Worm (Caenorhabditis elegans) whole organism, mixed stage, embryonic: ENCODE results near the gene let-805.

Experiments
- M03D4.4 ChIP-seq: sonication (generic microtip); optimal IDR thresholded peaks from 2 replicates; lab custom pipeline; 2017; ENCODE audit warnings: mild to moderate bottlenecking, missing genetic modification characterization, missing compliant biosample characterization
- ceh-39 ChIP-seq: fragments of 150-350 bp; optimal IDR thresholded peaks from 2 replicates; lab custom pipeline; 2014; ENCODE audit warnings: missing biosample characterization, missing genetic modification characterization
- ceh-43 ChIP-seq: fragments of 200-800 bp; sonication (Bioruptor generic); optimal IDR thresholded peaks from 2 replicates; lab custom pipeline; 2018; ENCODE audit warnings: mild to moderate bottlenecking, missing genetic modification characterization, moderate library complexity, missing compliant biosample characterization
- ceh-83 ChIP-seq: fragments of 200-800 bp; sonication (Bioruptor generic); optimal IDR thresholded peaks from 2 replicates; lab custom pipeline; 2018; ENCODE audit warnings: mild to moderate bottlenecking, missing genetic modification characterization, missing compliant biosample characterization
- ces-1 ChIP-seq: fragments of 150-350 bp; optimal IDR thresholded peaks from 2 replicates; lab custom pipeline; 2014; ENCODE audit warnings: missing biosample characterization, missing genetic modification reagents, missing genetic modification characterization
- cnd-1 ChIP-seq: fragments of 200-800 bp; sonication (Bioruptor generic); optimal IDR thresholded peaks from 2 replicates; lab custom pipeline; 2018; ENCODE audit warnings: mild to moderate bottlenecking, missing genetic modification characterization, missing compliant biosample characterization
- drap-1 ChIP-seq: fragments of 200-800 bp; sonication (Bioruptor generic); optimal IDR thresholded peaks from 3 replicates; lab custom pipeline; 2018; ENCODE audit warnings: mild to moderate bottlenecking, missing genetic modification characterization, missing compliant biosample characterization
- elt-3 ChIP-seq: fragments of 150-350 bp; optimal IDR thresholded peaks from 2 replicates; lab custom pipeline; 2014; ENCODE audit warnings: missing biosample characterization, missing genetic modification characterization
- flh-1 ChIP-seq: fragments of 200-800 bp; sonication (Bioruptor generic); optimal IDR thresholded peaks from 2 replicates; lab custom pipeline; 2018; ENCODE audit warnings: mild to moderate bottlenecking, missing genetic modification characterization, moderate library complexity, missing compliant biosample characterization
- ham-2 ChIP-seq: fragments of 200-800 bp; sonication (Bioruptor generic); optimal IDR thresholded peaks from 2 replicates; lab custom pipeline; 2018; ENCODE audit warnings: mild to moderate bottlenecking, missing genetic modification characterization, missing compliant biosample characterization
- hlh-1 ChIP-seq: fragments of 150-350 bp; optimal IDR thresholded peaks from 2 replicates; lab custom pipeline; 2014; ENCODE audit warnings: missing biosample characterization, missing genetic modification reagents, missing genetic modification characterization
- lin-13 ChIP-seq: fragments of 150-350 bp; optimal IDR thresholded peaks from 2 replicates; lab custom pipeline; 2014; ENCODE audit warnings: missing biosample characterization, missing genetic modification characterization
- lsy-2 ChIP-seq: fragments of 150-350 bp; optimal IDR thresholded peaks from 2 replicates; lab custom pipeline; 2014; ENCODE audit warnings: missing biosample characterization, missing genetic modification characterization
- mab-5 ChIP-seq: fragments of 150-350 bp; optimal IDR thresholded peaks from 2 replicates; lab custom pipeline; 2014; ENCODE audit warnings: missing biosample characterization, missing genetic modification characterization
- mep-1 ChIP-seq: fragments of 150-350 bp; optimal IDR thresholded peaks from 2 replicates; lab custom pipeline; 2017; ENCODE audit warnings: missing biosample characterization, missing genetic modification reagents, missing genetic modification characterization, inconsistent platforms
- mls-2 ChIP-seq: sonication (generic microtip); optimal IDR thresholded peaks from 2 replicates; lab custom pipeline; 2016; ENCODE audit warnings: mild to moderate bottlenecking, missing genetic modification characterization, moderate library complexity, missing compliant biosample characterization
- nhr-2 ChIP-seq: fragments of 150-350 bp; optimal IDR thresholded peaks from 2 replicates; lab custom pipeline; 2014; ENCODE audit warnings: missing biosample characterization, missing genetic modification characterization
- nhr-237 ChIP-seq: fragments of 150-350 bp; optimal IDR thresholded peaks from 2 replicates; lab custom pipeline; 2014; ENCODE audit warnings: missing biosample characterization, missing genetic modification characterization
- nhr-28 ChIP-seq: fragments of 150-350 bp; optimal IDR thresholded peaks from 2 replicates; lab custom pipeline; 2014; ENCODE audit warnings: missing biosample characterization, missing genetic modification characterization
- nhr-76 ChIP-seq: sonication (generic microtip); optimal IDR thresholded peaks from 2 replicates; lab custom pipeline; 2017; ENCODE audit warnings: missing biosample characterization, missing genetic modification characterization
- sem-2 ChIP-seq: fragments of 200-800 bp; sonication (Bioruptor generic); optimal IDR thresholded peaks from 2 replicates; lab custom pipeline; 2018; ENCODE audit warnings: mild to moderate bottlenecking, missing genetic modification characterization, missing compliant biosample characterization
- snpc-4 ChIP-seq: fragments of 150-350 bp; optimal IDR thresholded peaks from 2 replicates; lab custom pipeline; 2014; ENCODE audit warnings: missing biosample characterization, missing genetic modification characterization
- sptf-1 ChIP-seq: sonication (generic microtip); optimal IDR thresholded peaks from 2 replicates; lab custom pipeline; 2017; ENCODE audit warnings: mild to moderate bottlenecking, missing genetic modification characterization, moderate library complexity, missing compliant biosample characterization
- tbx-8 ChIP-seq: fragments of 200-800 bp; sonication (Bioruptor generic); optimal IDR thresholded peaks from 2 replicates; lab custom pipeline; 2018; ENCODE audit warnings: mild to moderate bottlenecking, missing genetic modification characterization, moderate library complexity, missing compliant biosample characterization
- unc-120 ChIP-seq: sonication (generic microtip); optimal IDR thresholded peaks from 2 replicates; lab custom pipeline; 2017; ENCODE audit warnings: missing genetic modification characterization, missing compliant biosample characterization; ENCODE audit not compliant: poor library complexity, severe bottlenecking
- unc-39 ChIP-seq: fragments of 150-350 bp; optimal IDR thresholded peaks from 2 replicates; lab custom pipeline; 2014; ENCODE audit warnings: missing biosample characterization, missing genetic modification characterization
- unc-62 ChIP-seq: fragments of 150-350 bp; optimal IDR thresholded peaks from 2 replicates; lab custom pipeline; 2014; ENCODE audit warnings: missing biosample characterization, missing genetic modification reagents, missing genetic modification characterization
- ztf-11 ChIP-seq: fragments of 150-350 bp; optimal IDR thresholded peaks from 2 replicates; lab custom pipeline; 2014; ENCODE audit warnings: missing biosample characterization, missing genetic modification characterization

The let-805 gene

ce11 chrIII:2657783-2658182, at the start of gene let-805:
let-805 (plus strand) TSS chrIII:2658083.
- TF ChIP-seq mab-5 (tag; lab: Kevin White, UChicago) (no peak), nhr-28 (tag; lab: Kevin White, UChicago) (no peak), sptf-1 (tag; lab: Kevin White, UChicago) (no peak), drap-1 (GFP tag; lab: Kevin White, UChicago) (no peak), ceh-39 (tag; lab: Kevin White, UChicago) (no peak), nhr-237 (tag; lab: Kevin White, UChicago) (no peak), tbx-8 (GFP tag; lab: Kevin White, UChicago) (no peak), hlh-1 (no peak), ztf-11 (tag; lab: Kevin White, UChicago) (no peak), elt-3 (no peak), sem-2 (GFP tag; lab: Kevin White, UChicago) (no peak), lin-13 (tag; lab: Kevin White, UChicago) (no peak), ces-1 (no peak), unc-62 (no peak), snpc-4 (no peak), ham-2 (GFP tag; lab: Kevin White, UChicago) (no peak), ceh-43 (GFP tag; lab: Kevin White, UChicago) (no peak), unc-39 (tag; lab: Kevin White, UChicago) (no peak), unc-120 (tag; lab: Kevin White, UChicago) (no peak)

DNA sequence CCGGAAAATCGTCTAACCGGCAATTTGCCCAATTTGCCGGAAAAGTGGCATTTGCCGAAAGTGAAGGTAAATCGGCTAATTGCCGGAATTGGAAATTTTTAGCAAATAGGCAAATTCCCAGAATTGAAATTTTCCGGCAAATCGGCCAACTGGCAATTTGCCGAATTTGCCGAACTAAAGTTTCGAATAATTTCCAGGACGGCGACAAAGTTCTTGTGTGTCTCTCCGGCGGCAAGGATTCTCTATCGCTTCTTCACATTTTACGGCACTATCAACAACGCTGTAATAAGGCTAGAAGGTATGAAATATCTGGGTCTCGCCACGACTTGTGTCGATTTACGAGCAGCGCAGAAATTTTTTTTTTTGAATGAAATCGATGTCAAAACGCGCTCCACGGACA, 41.7 kb upstream of the let-805 start:
- TF ChIP-seq lsy-2 (no peak), snpc-4 (no peak), ceh-83 (GFP tag; lab: Kevin White, UChicago) (no peak), lin-13 (tag; lab: Kevin White, UChicago) (no peak), cnd-1 (tag; lab: Kevin White, UChicago) (no peak), sem-2 (GFP tag; lab: Kevin White, UChicago) (no peak), flh-1 (GFP tag; lab: Kevin White, UChicago) (no peak), mls-2 (no peak), ceh-39 (tag; lab: Kevin White, UChicago) (no peak), unc-62 (no peak), nhr-76 (no peak), mep-1 (tag; lab: Kevin White, UChicago) (no peak), M03D4.4 (tag; lab: Kevin White, UChicago) (no peak), ces-1 (no peak), unc-120 (tag; lab: Kevin White, UChicago) (no peak), nhr-2 (tag; lab: Kevin White, UChicago) (no peak), hlh-1 (no peak), ham-2 (GFP tag; lab: Kevin White, UChicago) (no peak)
- TF ChIP-seq, all 35 proteins: peak for 0

DNA sequence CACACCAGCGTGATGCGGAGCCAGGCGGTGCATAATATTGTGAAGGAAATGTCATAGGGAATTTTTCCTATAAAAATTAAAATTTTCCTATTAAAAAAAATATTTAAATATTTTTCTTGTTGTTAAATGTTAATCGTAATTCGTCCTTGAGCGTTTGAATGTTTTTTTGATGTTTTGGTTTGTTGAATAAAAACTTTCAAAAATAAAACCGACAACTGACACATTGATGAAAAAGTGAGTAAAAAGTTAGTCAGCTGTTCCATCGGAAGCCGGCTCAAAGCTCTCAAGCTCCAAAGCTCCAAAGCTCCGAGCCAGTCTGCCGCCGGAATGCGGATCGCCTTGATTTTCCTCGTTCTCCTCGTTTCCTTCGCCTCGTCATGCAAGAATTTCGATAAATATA, 39.2 kb upstream of the let-805 start, which contains the start of gene Y71H2B.4:
Gene Y71H2B.4 (plus strand): TSS at position 301 of the 400 bp plus-strand sequence.
- TF ChIP-seq ztf-11 (tag; lab: Kevin White, UChicago): no peak
- peak; percentile 77 for TF ChIP-seq hlh-1

ce11 chrIII:2619559-2619958, 38.3 kb upstream of the let-805 start, which contains the start of gene ppfr-4:
ppfr-4 (plus strand) TSS chrIII:2619936.
- TF ChIP-seq drap-1 (GFP tag; lab: Kevin White, UChicago): no peak
- peak; percentile 20 for TF ChIP-seq ces-1
- no peak for TF ChIP-seq lin-13 (tag; lab: Kevin White, UChicago)

DNA sequence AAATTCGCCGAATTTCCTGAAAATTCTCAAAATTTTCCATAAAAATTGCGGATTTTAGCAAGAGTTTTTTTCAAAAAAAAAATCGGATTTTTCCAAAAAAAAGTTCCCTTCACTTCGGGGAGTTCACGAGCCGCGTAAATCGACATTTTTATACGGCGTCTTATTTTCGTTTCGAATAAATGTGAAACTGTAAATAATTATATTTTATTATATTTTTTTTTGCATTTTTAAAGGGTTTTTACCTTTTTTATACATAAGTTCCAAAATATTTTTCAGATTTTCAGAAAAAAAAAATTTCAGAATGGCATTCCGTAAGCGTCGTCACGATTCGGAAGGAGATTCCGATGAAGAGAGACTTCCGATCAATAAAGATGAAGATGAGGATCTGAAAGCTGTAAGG, 35.0 kb upstream of the let-805 start, which contains the start of gene Y71H2B.2:
Gene Y71H2B.2 (plus strand): TSS at position 301 of the 400 bp plus-strand sequence.
- no peak for TF ChIP-seq drap-1 (GFP tag; lab: Kevin White, UChicago)
- no peak for TF ChIP-seq ztf-11 (tag; lab: Kevin White, UChicago)
- TF ChIP-seq ceh-43 (GFP tag; lab: Kevin White, UChicago): no peak
- TF ChIP-seq lin-13 (tag; lab: Kevin White, UChicago): no peak
- no peak for TF ChIP-seq ham-2 (GFP tag; lab: Kevin White, UChicago)
- no peak for TF ChIP-seq nhr-237 (tag; lab: Kevin White, UChicago)
- no peak for TF ChIP-seq tbx-8 (GFP tag; lab: Kevin White, UChicago)
- no peak for TF ChIP-seq lsy-2
- no peak for TF ChIP-seq sem-2 (GFP tag; lab: Kevin White, UChicago)
- no peak for TF ChIP-seq mep-1 (tag; lab: Kevin White, UChicago)
- TF ChIP-seq unc-39 (tag; lab: Kevin White, UChicago): no peak
- TF ChIP-seq ceh-83 (GFP tag; lab: Kevin White, UChicago): no peak
- no peak for TF ChIP-seq flh-1 (GFP tag; lab: Kevin White, UChicago)
- TF ChIP-seq ceh-39 (tag; lab: Kevin White, UChicago): no peak
